Worm (Caenorhabditis elegans) whole organism, early embryonic: ENCODE measurements around the gene dkc-1.

Source experiments
- ama-1 ChIP-seq: fragments of 150-350 bp; optimal IDR thresholded peaks from 2 replicates; lab custom pipeline; 2014
- flt-1 ChIP-seq: fragments of 200-800 bp; sonication (Bioruptor generic); IDR thresholded peaks from 2 replicates; pipeline ENCODE4 v1.3.6; 2022; ENCODE audit warnings: missing genetic modification characterization, missing compliant biosample characterization
- pes-1 ChIP-seq: fragments of 200-800 bp; sonication (Bioruptor generic); IDR thresholded peaks from 2 replicates; pipeline ENCODE4 v1.3.6; 2022; ENCODE audit warnings: missing genetic modification reagents, missing genetic modification characterization, missing compliant biosample characterization
- tbx-11 ChIP-seq: fragments of 200-800 bp; sonication (Bioruptor generic); IDR thresholded peaks from 2 replicates; pipeline ENCODE4 v1.3.6; 2022; ENCODE audit warnings: missing genetic modification characterization, missing compliant biosample characterization
- tra-4 ChIP-seq: sonication (generic microtip); optimal IDR thresholded peaks from 2 replicates; lab custom pipeline; 2017; ENCODE audit warnings: missing genetic modification characterization, missing compliant biosample characterization

DNA sequence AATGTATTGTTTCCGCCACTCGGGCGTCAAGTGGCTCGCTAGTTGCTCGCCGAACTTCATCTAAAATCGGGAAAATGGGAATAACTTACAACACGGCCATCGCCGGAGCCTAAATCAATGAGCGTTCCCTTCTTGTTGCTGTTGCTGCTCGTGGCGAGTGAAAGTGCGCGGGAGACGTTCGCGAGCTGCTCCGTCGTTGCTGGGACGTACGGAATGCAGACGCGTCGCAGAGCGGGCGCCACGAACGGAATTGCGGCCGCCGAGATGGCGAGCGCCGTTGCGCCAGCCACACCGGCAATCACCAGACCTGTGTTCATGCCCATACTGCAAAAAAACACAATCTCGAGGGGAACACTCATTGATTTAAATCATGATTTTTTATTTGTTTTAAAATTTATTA, 41.7 kb upstream of the dkc-1 start:
- TF ChIP-seq tra-4 (tag; lab: Kevin White, UChicago) (no peak), pes-1 (GFP tag; lab: Robert Waterston, UW) (no peak), tbx-11 (GFP tag; lab: Robert Waterston, UW) (no peak), ama-1 (lab: Kevin White, UChicago) (no peak), flt-1 (GFP tag; lab: Robert Waterston, UW) (no peak)
